Worm (Caenorhabditis elegans) whole organism, young adult: ENCODE measurements around the gene vha-1.

Experiments
- B0019.2 ChIP-seq: fragments of 200-800 bp; sonication (Bioruptor generic); conservative IDR thresholded peaks from 2 replicates; pipeline ENCODE4 v1.3.6; 2022; ENCODE audit warnings: missing genetic modification reagents, missing genetic modification characterization, missing compliant biosample characterization
- B0336.3 ChIP-seq: fragments of 200-800 bp; sonication (Bioruptor generic); IDR thresholded peaks from 2 replicates; pipeline ENCODE4 v1.3.6; 2022; ENCODE audit warnings: missing genetic modification characterization, missing compliant biosample characterization
- C06A6.2 ChIP-seq: fragments of 200-800 bp; sonication (Bioruptor generic); conservative IDR thresholded peaks from 2 replicates; pipeline ENCODE4 v1.3.6; 2022; ENCODE audit warnings: missing genetic modification characterization, missing compliant biosample characterization
- F23B12.7 ChIP-seq: sonication (generic microtip); optimal IDR thresholded peaks from 2 replicates; lab custom pipeline; 2017; ENCODE audit warnings: missing genetic modification characterization, mild to moderate bottlenecking, missing compliant biosample characterization, antibody characterized with exemption, moderate library complexity; ENCODE audit not compliant: insufficient read depth
- F37B4.10 ChIP-seq: fragments of 200-800 bp; sonication (Bioruptor generic); IDR thresholded peaks from 2 replicates; pipeline ENCODE4 v1.3.6; 2022; ENCODE audit warnings: missing genetic modification characterization, missing compliant biosample characterization
- F39B2.1 ChIP-seq: fragments of 200-800 bp; sonication (Bioruptor generic); IDR thresholded peaks from 2 replicates; pipeline ENCODE4 v1.3.6; 2022; ENCODE audit warnings: missing genetic modification reagents, missing genetic modification characterization, missing compliant biosample characterization
- F49E8.2 ChIP-seq: sonication (generic microtip); optimal IDR thresholded peaks from 3 replicates; lab custom pipeline; 2017; ENCODE audit warnings: missing genetic modification characterization, mild to moderate bottlenecking, missing compliant biosample characterization, antibody characterized with exemption, moderate library complexity; ENCODE audit not compliant: insufficient read depth
- F52B5.7 ChIP-seq: sonication (generic microtip); optimal IDR thresholded peaks from 2 replicates; lab custom pipeline; 2016; ENCODE audit warnings: mild to moderate bottlenecking, missing genetic modification characterization, missing compliant biosample characterization
- F55B11.4 ChIP-seq: sonication (generic microtip); optimal IDR thresholded peaks from 2 replicates; lab custom pipeline; 2016; ENCODE audit warnings: missing compliant biosample characterization, missing genetic modification characterization, borderline replicate concordance; ENCODE audit not compliant: insufficient read depth
- F57A8.1 ChIP-seq: fragments of 200-800 bp; sonication (Bioruptor generic); optimal IDR thresholded peaks from 2 replicates; lab custom pipeline; 2018; ENCODE audit warnings: mild to moderate bottlenecking, missing genetic modification characterization, moderate library complexity, missing compliant biosample characterization
- K12H6.12 ChIP-seq: fragments of 200-800 bp; sonication (Bioruptor generic); optimal IDR thresholded peaks from 2 replicates; lab custom pipeline; 2018; ENCODE audit warnings: mild to moderate bottlenecking, missing genetic modification characterization, missing compliant biosample characterization
- ZK185.1 ChIP-seq: sonication (generic microtip); optimal IDR thresholded peaks from 2 replicates; lab custom pipeline; 2016; ENCODE audit warnings: mild to moderate bottlenecking, missing genetic modification characterization, missing compliant biosample characterization; ENCODE audit not compliant: poor library complexity, severe bottlenecking
- ama-1 ChIP-seq, 3 experiments: fragments of 150-350 bp in 1 of 3; sonication (generic microtip) in 2 of 3; optimal IDR thresholded peaks; 2 replicates each; lab custom pipeline; 2014 to 2018; ENCODE audit warnings: missing biosample characterization in 2 of 3, missing genetic modification characterization in 2 of 3, missing genetic modification reagents in 2 of 3
- aptf-3 ChIP-seq: fragments of 200-800 bp; sonication (Bioruptor generic); IDR thresholded peaks from 2 replicates; pipeline ENCODE4 v1.3.6; 2022; ENCODE audit warnings: missing genetic modification characterization, missing compliant biosample characterization
- atf-7 ChIP-seq: sonication (generic microtip); optimal IDR thresholded peaks from 2 replicates; lab custom pipeline; 2017; ENCODE audit warnings: mild to moderate bottlenecking, missing genetic modification characterization, missing compliant biosample characterization
- athp-1 ChIP-seq: sonication (generic microtip); optimal IDR thresholded peaks from 2 replicates; lab custom pipeline; 2017; ENCODE audit warnings: mild to moderate bottlenecking, missing genetic modification characterization, missing compliant biosample characterization
- attf-5 ChIP-seq: fragments of 200-800 bp; sonication (Bioruptor generic); optimal IDR thresholded peaks from 2 replicates; lab custom pipeline; 2018; ENCODE audit warnings: mild to moderate bottlenecking, missing genetic modification characterization, missing compliant biosample characterization
- bed-1 ChIP-seq: fragments of 200-800 bp; sonication (Bioruptor generic); IDR thresholded peaks from 2 replicates; pipeline ENCODE4 v1.3.6; 2022; ENCODE audit warnings: missing genetic modification reagents, missing genetic modification characterization, missing compliant biosample characterization
- ceh-40 ChIP-seq: fragments of 200-800 bp; sonication (Bioruptor generic); IDR thresholded peaks from 2 replicates; pipeline ENCODE4 v1.3.6; 2022; ENCODE audit warnings: missing genetic modification characterization, missing compliant biosample characterization
- egl-44 ChIP-seq: fragments of 200-800 bp; sonication (Bioruptor generic); IDR thresholded peaks from 2 replicates; pipeline ENCODE4 v1.3.6; 2022; ENCODE audit warnings: missing genetic modification reagents, missing genetic modification characterization, missing compliant biosample characterization
- egrh-3 ChIP-seq: fragments of 200-800 bp; sonication (Bioruptor generic); IDR thresholded peaks from 2 replicates; pipeline ENCODE4 v1.3.6; 2022; ENCODE audit warnings: missing genetic modification reagents, missing genetic modification characterization, missing compliant biosample characterization
- hlh-26 ChIP-seq: fragments of 200-800 bp; sonication (Bioruptor generic); conservative IDR thresholded peaks from 2 replicates; pipeline ENCODE4 v1.3.6; 2022; ENCODE audit warnings: missing genetic modification reagents, missing genetic modification characterization, missing compliant biosample characterization
- hrde-1 ChIP-seq: sonication (generic microtip); optimal IDR thresholded peaks from 2 replicates; lab custom pipeline; 2016; ENCODE audit warnings: missing genetic modification characterization, mild to moderate bottlenecking, missing compliant biosample characterization, moderate library complexity, missing genotype, missing genetic modification reagents, borderline replicate concordance
- lir-1 ChIP-seq: fragments of 200-800 bp; sonication (Bioruptor generic); conservative IDR thresholded peaks from 2 replicates; pipeline ENCODE4 v1.3.6; 2022; ENCODE audit warnings: missing genetic modification reagents, missing genetic modification characterization, missing compliant biosample characterization
- lsl-1 ChIP-seq: fragments of 200-800 bp; sonication (Bioruptor generic); optimal IDR thresholded peaks from 2 replicates; lab custom pipeline; 2018; ENCODE audit warnings: mild to moderate bottlenecking, missing genetic modification characterization, moderate library complexity, missing compliant biosample characterization
- lsy-27 ChIP-seq: sonication (generic microtip); optimal IDR thresholded peaks from 2 replicates; lab custom pipeline; 2017; ENCODE audit warnings: missing genetic modification characterization, mild to moderate bottlenecking, missing compliant biosample characterization, antibody characterized with exemption, missing genotype, borderline replicate concordance; ENCODE audit not compliant: insufficient read depth
- madf-6 ChIP-seq: fragments of 200-800 bp; sonication (Bioruptor generic); IDR thresholded peaks from 2 replicates; pipeline ENCODE4 v1.3.6; 2022; ENCODE audit warnings: missing genetic modification reagents, missing genetic modification characterization, missing compliant biosample characterization
- mxl-1 ChIP-seq: sonication (generic microtip); optimal IDR thresholded peaks from 2 replicates; lab custom pipeline; 2016; ENCODE audit warnings: missing genetic modification characterization, missing compliant biosample characterization
- nfya-2 ChIP-seq: fragments of 200-800 bp; sonication (Bioruptor generic); IDR thresholded peaks from 2 replicates; pipeline ENCODE4 v1.3.6; 2022; ENCODE audit warnings: missing genetic modification reagents, missing genetic modification characterization, missing compliant biosample characterization
- nhr-179 ChIP-seq: sonication (generic microtip); optimal IDR thresholded peaks from 2 replicates; lab custom pipeline; 2016; ENCODE audit warnings: mild to moderate bottlenecking, missing genetic modification characterization, missing compliant biosample characterization
- nhr-90 ChIP-seq: sonication (generic microtip); optimal IDR thresholded peaks from 2 replicates; lab custom pipeline; 2016; ENCODE audit warnings: missing genotype, mild to moderate bottlenecking, missing genetic modification characterization, missing compliant biosample characterization
- pha-4 ChIP-seq: fragments of 150-350 bp; sonication (generic microtip); optimal IDR thresholded peaks from 2 replicates; lab custom pipeline; 2014; ENCODE audit warnings: missing biosample characterization, missing genetic modification reagents, missing genetic modification characterization
- rcor-1 ChIP-seq: fragments of 200-800 bp; sonication (Bioruptor generic); IDR thresholded peaks from 2 replicates; pipeline ENCODE4 v1.3.6; 2022; ENCODE audit warnings: missing genetic modification reagents, missing genetic modification characterization, missing compliant biosample characterization
- snpc-1.1 ChIP-seq: sonication (generic microtip); optimal IDR thresholded peaks from 2 replicates; lab custom pipeline; 2017; ENCODE audit warnings: missing genetic modification characterization, mild to moderate bottlenecking, missing compliant biosample characterization, antibody characterized with exemption, moderate library complexity, missing genotype, missing genetic modification reagents; ENCODE audit not compliant: insufficient read depth
- snpc-3.4 ChIP-seq: sonication (generic microtip); optimal IDR thresholded peaks from 2 replicates; lab custom pipeline; 2017; ENCODE audit warnings: missing genetic modification characterization, mild to moderate bottlenecking, missing compliant biosample characterization, antibody characterized with exemption, moderate library complexity, missing genotype, missing genetic modification reagents
- snpc-4 ChIP-seq, 5 experiments: fragments of 150-350 bp in 1 of 5; sonication (generic microtip) in 4 of 5; optimal IDR thresholded peaks; 2 replicates each; lab custom pipeline; 2014 to 2018; ENCODE audit warnings: missing genetic modification characterization in 5 of 5, missing biosample characterization in 3 of 5, antibody characterized with exemption in 2 of 5, mild to moderate bottlenecking in 2 of 5, missing compliant biosample characterization in 2 of 5, missing genotype in 2 of 5, moderate library complexity in 2 of 5, missing genetic modification reagents in 1 of 5
- tbp1 ChIP-seq: fragments of 200-800 bp; sonication (Bioruptor generic); optimal IDR thresholded peaks from 2 replicates; lab custom pipeline; 2018; ENCODE audit warnings: mild to moderate bottlenecking, missing genetic modification characterization, missing compliant biosample characterization
- ztf-6 ChIP-seq: fragments of 200-800 bp; sonication (Bioruptor generic); IDR thresholded peaks from 2 replicates; pipeline ENCODE4 v1.3.6; 2022; ENCODE audit warnings: missing genetic modification reagents, missing genetic modification characterization, missing compliant biosample characterization

Gene vha-1

DNA sequence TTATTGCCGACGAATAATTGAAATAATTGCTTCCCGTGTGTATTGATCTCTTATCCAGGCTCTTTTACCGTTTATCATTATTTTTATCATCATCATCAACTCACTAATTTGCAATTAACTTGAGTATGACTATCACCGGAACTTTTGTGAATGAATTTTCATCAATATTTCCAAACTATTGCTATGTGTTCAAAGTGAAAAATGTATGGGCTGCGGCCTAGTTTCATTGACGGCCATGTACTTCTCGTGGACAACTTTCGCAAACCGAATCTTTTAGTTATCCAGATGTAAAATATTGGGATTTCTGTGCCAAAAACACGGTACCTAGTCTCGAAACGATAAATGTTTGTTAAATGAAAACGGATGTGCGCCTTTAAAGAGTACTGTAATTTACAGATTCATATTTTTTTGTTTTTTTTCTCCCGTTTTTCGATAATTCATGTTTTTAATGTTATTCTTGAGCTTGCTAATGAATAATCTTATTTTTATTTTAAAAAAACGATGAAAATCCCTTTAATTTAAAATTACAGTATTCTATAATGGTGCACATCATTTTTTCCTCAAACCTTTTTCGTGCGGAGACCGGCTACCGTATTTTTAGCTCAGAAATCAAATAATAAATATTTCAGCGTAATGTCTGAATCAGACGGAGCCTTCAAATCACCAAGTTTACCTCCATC is 17.6 kb downstream of the vha-1 start, which contains the start of gene ZK632.2 (continued):
- no peak for TF ChIP-seq aptf-3 (GFP tag; lab: Robert Waterston, UW)
- no peak for TF ChIP-seq egl-44
- no peak for TF ChIP-seq K12H6.12 (tag; lab: Kevin White, UChicago)
- no peak for TF ChIP-seq F55B11.4 (tag; lab: Kevin White, UChicago)
- no peak for TF ChIP-seq ZK185.1 (tag; lab: Kevin White, UChicago)
- TF ChIP-seq B0019.2 (GFP tag; lab: Robert Waterston, UW) = no peak
- TF ChIP-seq mxl-1 (tag; lab: Kevin White, UChicago) = no peak
- peak; percentile 49 for TF ChIP-seq lsl-1 (GFP tag; lab: Kevin White, UChicago)
- no peak for TF ChIP-seq egrh-3 (GFP tag; lab: Robert Waterston, UW)
- TF ChIP-seq bed-1 = no peak
- no peak for TF ChIP-seq ama-1 (optimal IDR thresholded peaks at IDR 0.05; lab: Kevin White, UChicago)
- TF ChIP-seq ama-1 (GFP tag; optimal IDR thresholded peaks at IDR 0.05; lab: Kevin White, UChicago) = peak in 1 of 2 experiments; percentile 0
- no peak for TF ChIP-seq F39B2.1 (GFP tag; lab: Robert Waterston, UW)
- TF ChIP-seq F49E8.2 (tag; lab: Kevin White, UChicago) = peak; percentile 3
- TF ChIP-seq rcor-1 (GFP tag; lab: Robert Waterston, UW) = no peak
- TF ChIP-seq ceh-40 = no peak
- TF ChIP-seq athp-1 = no peak
- TF ChIP-seq nhr-179 (tag; lab: Kevin White, UChicago) = no peak
- TF ChIP-seq nfya-2 (GFP tag; lab: Robert Waterston, UW) = no peak
- TF ChIP-seq snpc-1.1 (tag; lab: Kevin White, UChicago) = no peak
- no peak for TF ChIP-seq nhr-90 (tag; lab: Kevin White, UChicago)
- no peak for TF ChIP-seq F52B5.7 (tag; lab: Kevin White, UChicago)
- no peak for TF ChIP-seq hlh-26 (GFP tag; lab: Robert Waterston, UW)
- no peak for TF ChIP-seq ztf-6
- TF ChIP-seq atf-7 = no peak
- TF ChIP-seq hrde-1 = peak; percentile 16
- no peak for TF ChIP-seq F57A8.1 (GFP tag; lab: Kevin White, UChicago)
- TF ChIP-seq snpc-4 (GFP tag; optimal IDR thresholded peaks at IDR 0.05; lab: Kevin White, UChicago) = no peak
- no peak for TF ChIP-seq snpc-4 (tag; optimal IDR thresholded peaks at IDR 0.05; lab: Kevin White, UChicago)
- TF ChIP-seq C06A6.2 (GFP tag; lab: Robert Waterston, UW) = no peak
- no peak for TF ChIP-seq F37B4.10 (GFP tag; lab: Robert Waterston, UW)
- TF ChIP-seq tbp1 (GFP tag; lab: Kevin White, UChicago) = no peak
- TF ChIP-seq attf-5 (GFP tag; lab: Kevin White, UChicago) = no peak
- TF ChIP-seq F23B12.7 = no peak
- TF ChIP-seq madf-6 = peak; percentile 44; the same call in 1 of the 2 replicates
- no peak for TF ChIP-seq B0336.3
- no peak for TF ChIP-seq lsy-27 (tag; lab: Kevin White, UChicago)
- TF ChIP-seq lir-1 (GFP tag; lab: Robert Waterston, UW) = no peak
- peak; percentile 24 for TF ChIP-seq snpc-3.4 (tag; lab: Kevin White, UChicago)
- no peak for TF ChIP-seq pha-4 (tag; lab: Kevin White, UChicago)
